Worm (Caenorhabditis elegans) whole organism, young adult: ENCODE data around the gene K09D9.1.

ENCODE experiments used
- ZK185.1 ChIP-seq: sonication (generic microtip); optimal IDR thresholded peaks from 2 replicates; lab custom pipeline; 2016; ENCODE audit warnings: mild to moderate bottlenecking, missing genetic modification characterization, missing compliant biosample characterization; ENCODE audit not compliant: poor library complexity, severe bottlenecking
- madf-3 ChIP-seq: fragments of 200-800 bp; sonication (Bioruptor generic); IDR thresholded peaks from 2 replicates; pipeline ENCODE4 v1.3.6; 2022; ENCODE audit warnings: missing genetic modification reagents, missing genetic modification characterization, missing compliant biosample characterization

DNA sequence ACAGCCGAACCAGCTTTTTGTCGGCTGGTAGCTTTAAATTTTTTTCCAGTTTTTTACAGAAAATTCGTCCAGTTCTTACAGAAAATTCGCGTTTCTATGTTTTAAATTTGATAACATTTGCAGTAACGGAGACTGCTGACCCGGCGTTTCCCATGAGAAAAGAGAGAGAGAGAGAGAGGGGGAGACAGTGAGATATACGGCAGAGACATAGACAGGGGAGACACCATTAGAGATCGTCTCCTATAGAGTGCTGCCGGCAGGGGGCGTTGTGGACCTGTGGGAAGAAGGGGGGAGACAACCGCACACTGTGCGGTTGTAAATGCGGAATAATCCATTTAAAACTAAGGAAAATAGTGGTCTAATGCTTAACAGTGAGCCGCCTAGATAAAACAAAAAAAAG lies 4.8 kb downstream of the K09D9.1 start:
- TF ChIP-seq ZK185.1 (tag; lab: Kevin White, UChicago): no peak
- no peak for TF ChIP-seq madf-3
